Worm (Caenorhabditis elegans): Measurements from ENCODE around the gene srxa-6.

The srxa-6 gene

DNA sequence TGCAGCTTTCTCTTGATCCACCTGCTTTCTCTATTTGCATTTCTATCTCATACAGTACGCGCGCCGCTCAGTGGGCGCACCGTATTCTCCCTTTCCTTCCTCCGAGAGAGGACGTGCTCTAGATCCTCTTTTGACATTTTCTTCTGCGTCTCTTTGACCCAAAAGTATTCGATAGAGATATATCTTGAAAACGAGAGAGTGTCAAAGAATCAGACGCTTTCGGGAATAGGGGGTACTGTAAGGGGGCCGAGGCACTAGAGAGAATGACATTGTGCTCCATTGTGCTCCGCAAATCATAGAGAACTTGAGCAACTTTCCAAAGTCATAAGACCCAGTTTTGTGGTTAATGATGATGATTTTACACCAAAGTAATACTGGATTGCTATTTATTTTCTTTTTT is 14.3 kb downstream of the srxa-6 start:
- no peak for TF ChIP-seq ceh-9 (tag; optimal IDR thresholded peaks at IDR 0.05)
- no peak for TF ChIP-seq nhr-237 (tag; optimal IDR thresholded peaks at IDR 0.05)
- no peak for TF ChIP-seq ztf-11 (tag; optimal IDR thresholded peaks at IDR 0.05)
- TF ChIP-seq unc-39 (tag; optimal IDR thresholded peaks at IDR 0.05) = no peak
- no peak for TF ChIP-seq ZK546.5 (tag; optimal IDR thresholded peaks at IDR 0.05)
- TF ChIP-seq nfya-1 (tag; optimal IDR thresholded peaks at IDR 0.05; ENCODE audit: insufficient read depth) = no peak
- no peak for TF ChIP-seq unc-62 (GFP tag; optimal IDR thresholded peaks at IDR 0.05)
- TF ChIP-seq hmg-11 (tag; optimal IDR thresholded peaks at IDR 0.05) = no peak
- TF ChIP-seq nhr-11 (tag; optimal IDR thresholded peaks at IDR 0.05) = no peak
- TF ChIP-seq mdl-1 (tag; optimal IDR thresholded peaks at IDR 0.05) = no peak
- no peak for TF ChIP-seq nhr-12 (tag; optimal IDR thresholded peaks at IDR 0.05)

DNA sequence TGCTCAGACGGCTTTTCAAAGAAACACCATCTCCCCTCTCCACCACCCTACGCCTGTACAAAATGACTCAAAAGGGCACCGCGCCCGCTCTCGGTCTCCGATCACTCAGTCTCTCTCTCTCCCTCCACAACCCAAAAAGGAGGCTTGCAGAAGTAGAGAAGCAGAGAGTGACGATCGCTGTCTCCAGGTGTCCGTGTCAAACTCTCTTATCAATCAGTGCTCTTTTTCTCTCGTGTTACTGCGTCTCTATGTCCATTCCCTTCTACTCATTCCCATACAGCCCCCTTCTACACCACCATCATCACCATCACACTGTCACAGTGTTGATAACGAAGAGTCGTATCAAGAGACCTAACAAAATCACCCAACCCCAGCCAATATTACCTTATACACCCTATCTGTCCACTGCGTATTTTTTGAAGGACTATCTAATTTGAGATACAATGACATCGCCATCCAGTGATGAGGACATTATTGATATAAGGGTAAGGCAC is 17.9 kb downstream of the srxa-6 start, which contains the start of gene pha-4:
Gene pha-4, plus strand, starts transcription at position 444 of the 494 bp plus-strand sequence.
- TF ChIP-seq skn-1 (tag; optimal IDR thresholded peaks at IDR 0.05) = no peak
- no peak for TF ChIP-seq lin-39 (tag; optimal IDR thresholded peaks at IDR 0.05)
- TF ChIP-seq elt-1 (tag; optimal IDR thresholded peaks at IDR 0.05) = no peak
- TF ChIP-seq ceh-82 (tag; optimal IDR thresholded peaks at IDR 0.05) = no peak
- peak; percentile 86 for TF ChIP-seq elt-2 (tag; optimal IDR thresholded peaks at IDR 0.05)
- TF ChIP-seq nhr-12 (tag; optimal IDR thresholded peaks at IDR 0.05) = no peak
- TF ChIP-seq zag-1 (tag; optimal IDR thresholded peaks at IDR 0.05) = no peak
- TF ChIP-seq nhr-11 (tag; optimal IDR thresholded peaks at IDR 0.05) = no peak
- TF ChIP-seq nhr-28 (tag; optimal IDR thresholded peaks at IDR 0.05) = no peak
- no peak for TF ChIP-seq mml-1 (tag; optimal IDR thresholded peaks at IDR 0.05)
- no peak for TF ChIP-seq eor-1 (tag; optimal IDR thresholded peaks at IDR 0.05)
- no peak for TF ChIP-seq aly-2 (tag; optimal IDR thresholded peaks at IDR 0.05)
- no peak for TF ChIP-seq elt-3 (tag; optimal IDR thresholded peaks at IDR 0.05)
- TF ChIP-seq nhr-43 (tag; optimal IDR thresholded peaks at IDR 0.05; ENCODE audit: poor library complexity, severe bottlenecking) = no peak
- TF ChIP-seq pqm-1 (tag; optimal IDR thresholded peaks at IDR 0.05) = peak; percentile 69

DNA sequence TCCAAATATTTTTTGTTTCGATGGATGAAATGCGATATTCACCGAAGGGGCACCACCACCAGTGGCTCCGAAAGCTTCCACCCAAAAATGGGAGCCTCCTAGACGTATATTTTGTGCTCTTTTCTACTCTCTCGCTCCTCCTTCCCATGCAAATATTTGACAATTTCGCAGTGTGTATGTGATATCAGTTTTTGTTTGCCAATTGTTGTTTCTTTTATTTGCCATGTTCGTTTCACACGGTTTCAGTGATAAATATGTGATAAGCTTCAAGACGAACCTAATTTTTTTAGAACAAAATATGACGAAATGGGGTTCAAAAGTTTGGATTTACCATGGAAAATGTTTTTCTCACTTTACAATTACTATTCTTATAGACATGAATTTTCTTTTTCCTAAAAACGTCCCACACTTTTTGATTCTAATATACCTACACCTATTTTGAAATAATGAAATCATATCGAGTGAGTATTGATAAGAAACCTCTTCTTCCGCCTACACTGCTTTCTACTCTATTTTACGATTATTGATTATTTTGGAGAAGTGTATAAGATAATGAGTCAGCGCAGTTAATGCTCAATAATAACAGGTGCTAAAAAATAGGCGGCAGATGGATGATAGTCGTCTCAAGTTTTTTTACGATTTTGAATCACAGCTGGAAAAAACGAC is 19.2 kb downstream of the srxa-6 start:
- TF ChIP-seq ceh-28 (tag; optimal IDR thresholded peaks at IDR 0.05) = peak; percentile 54
- peak; percentile 44 for TF ChIP-seq pqm-1 (tag; optimal IDR thresholded peaks at IDR 0.05)
- peak; percentile 68 for TF ChIP-seq elt-2 (tag; optimal IDR thresholded peaks at IDR 0.05)
- TF ChIP-seq R02D3.7 (tag; optimal IDR thresholded peaks at IDR 0.05) = no peak

DNA sequence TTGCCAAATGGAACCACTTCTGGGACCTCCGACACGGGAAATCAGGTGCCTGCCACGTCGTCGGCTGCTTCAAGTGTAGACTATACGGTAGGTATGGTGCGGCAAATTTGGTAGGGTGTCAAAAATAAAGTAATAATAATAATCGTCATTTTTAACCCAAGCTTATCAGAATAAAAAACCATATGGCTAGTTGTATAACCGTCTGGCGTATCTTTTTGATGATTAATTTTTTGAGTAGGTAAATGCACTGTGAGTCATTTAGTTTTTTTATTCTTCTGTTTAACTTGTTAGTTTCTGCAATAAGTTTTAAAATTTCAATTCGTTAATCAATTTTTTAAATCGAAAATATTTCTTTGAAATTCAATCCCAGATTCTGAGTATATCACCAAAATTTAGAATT is 20.7 kb downstream of the srxa-6 start:
- TF ChIP-seq nhr-76 (tag; optimal IDR thresholded peaks at IDR 0.05) (no peak), pqm-1 (tag; optimal IDR thresholded peaks at IDR 0.05) (peak; percentile 47), pha-4 (tag; optimal IDR thresholded peaks at IDR 0.05) (peak; percentile 65), mml-1 (tag; optimal IDR thresholded peaks at IDR 0.05) (no peak), snpc-4 (tag; optimal IDR thresholded peaks at IDR 0.05) (no peak), ZK546.5 (tag; optimal IDR thresholded peaks at IDR 0.05) (no peak), elt-1 (tag; optimal IDR thresholded peaks at IDR 0.05) (no peak), sea-2 (GFP tag; optimal IDR thresholded peaks at IDR 0.05) (no peak), nhr-43 (tag; optimal IDR thresholded peaks at IDR 0.05; ENCODE audit: poor library complexity, severe bottlenecking) (no peak), eor-1 (tag; optimal IDR thresholded peaks at IDR 0.05) (no peak), egl-27 (tag; optimal IDR thresholded peaks at IDR 0.05) (no peak), R02D3.7 (tag; optimal IDR thresholded peaks at IDR 0.05) (no peak), ztf-11 (tag; optimal IDR thresholded peaks at IDR 0.05) (no peak), skn-1 (tag; optimal IDR thresholded peaks at IDR 0.05) (no peak), unc-39 (tag; optimal IDR thresholded peaks at IDR 0.05) (no peak), elt-2 (tag; optimal IDR thresholded peaks at IDR 0.05) (peak; percentile 18), hmg-11 (tag; optimal IDR thresholded peaks at IDR 0.05) (no peak), ceh-28 (tag; optimal IDR thresholded peaks at IDR 0.05) (no peak), unc-62 (GFP tag; optimal IDR thresholded peaks at IDR 0.05) (no peak), nfya-1 (tag; optimal IDR thresholded peaks at IDR 0.05; ENCODE audit: insufficient read depth) (no peak), fkh-2 (tag; optimal IDR thresholded peaks at IDR 0.05) (no peak), mdl-1 (tag; optimal IDR thresholded peaks at IDR 0.05) (no peak)
